Worm (Caenorhabditis elegans): Measurements from ENCODE around the gene B0361.3.

B0361.3 gene

ce11 chrIII:7278491-7278890 lies 2.8 kb upstream of the B0361.3 start:
- TF ChIP-seq ceh-39 (tag; optimal IDR thresholded peaks at IDR 0.05) (no peak), sem-2 (GFP tag; optimal IDR thresholded peaks at IDR 0.05) (no peak), drap-1 (GFP tag; optimal IDR thresholded peaks at IDR 0.05) (no peak), ceh-43 (GFP tag; optimal IDR thresholded peaks at IDR 0.05) (no peak), blmp-1 (tag; optimal IDR thresholded peaks at IDR 0.05) (no peak), nhr-12 (tag; optimal IDR thresholded peaks at IDR 0.05) (no peak), nhr-28 (tag; optimal IDR thresholded peaks at IDR 0.05) (no peak), ztf-11 (tag; optimal IDR thresholded peaks at IDR 0.05) (no peak), ham-2 (GFP tag; optimal IDR thresholded peaks at IDR 0.05) (no peak), mls-2 (tag; optimal IDR thresholded peaks at IDR 0.05) (no peak), sptf-1 (tag; optimal IDR thresholded peaks at IDR 0.05) (no peak), cnd-1 (tag; optimal IDR thresholded peaks at IDR 0.05) (no peak), mep-1 (tag; optimal IDR thresholded peaks at IDR 0.05) (no peak), ces-1 (GFP tag; optimal IDR thresholded peaks at IDR 0.05) (no peak), nhr-237 (tag; optimal IDR thresholded peaks at IDR 0.05) (no peak), elt-1 (tag; optimal IDR thresholded peaks at IDR 0.05; ENCODE audit: borderline replicate concordance, insufficient read depth) (no peak), lsy-2 (tag; optimal IDR thresholded peaks at IDR 0.05) (no peak)

ce11 chrIII:7285783-7286182 lies 4.5 kb downstream of the B0361.3 start, which contains the start of gene pho-5:
TSS of gene pho-5 (minus strand) at chrIII:7285883.
- TF ChIP-seq sem-2 (GFP tag; optimal IDR thresholded peaks at IDR 0.05): no peak
- no peak for TF ChIP-seq nhr-28 (tag; optimal IDR thresholded peaks at IDR 0.05)
- no peak for TF ChIP-seq zip-8 (tag; optimal IDR thresholded peaks at IDR 0.05)
- no peak for TF ChIP-seq ces-1 (GFP tag; optimal IDR thresholded peaks at IDR 0.05)
- no peak for TF ChIP-seq nhr-237 (tag; optimal IDR thresholded peaks at IDR 0.05)
- TF ChIP-seq snpc-4 (tag; optimal IDR thresholded peaks at IDR 0.05): no peak
- TF ChIP-seq mep-1 (tag; optimal IDR thresholded peaks at IDR 0.05): no peak
- TF ChIP-seq hlh-1 (tag; optimal IDR thresholded peaks at IDR 0.05): no peak
- no peak for TF ChIP-seq drap-1 (GFP tag; optimal IDR thresholded peaks at IDR 0.05)
- no peak for TF ChIP-seq mab-5 (tag; optimal IDR thresholded peaks at IDR 0.05)

- TF ChIP-seq nhr-12 (tag; optimal IDR thresholded peaks at IDR 0.05) (no peak), unc-62 (GFP tag; optimal IDR thresholded peaks at IDR 0.05) (no peak)
These were observed 6.2 kb downstream of the B0361.3 start, which contains the start of gene ykt-6 for ce11 chrIII:7287503-7287902. TSS of gene ykt-6 (minus strand) at chrIII:7287603.

ce11 chrIII:7290462-7290861 lies 9.2 kb downstream of the B0361.3 start, which contains the start of gene algn-11:
TSS of gene algn-11 (minus strand) at chrIII:7290562.
- TF ChIP-seq hlh-1 (tag; optimal IDR thresholded peaks at IDR 0.05): no peak
- TF ChIP-seq M03D4.4 (tag; optimal IDR thresholded peaks at IDR 0.05): no peak
- TF ChIP-seq drap-1 (GFP tag; optimal IDR thresholded peaks at IDR 0.05): no peak
- TF ChIP-seq snpc-4 (tag; optimal IDR thresholded peaks at IDR 0.05): no peak

ce11 chrIII:7291216-7291615 lies 10.0 kb downstream of the B0361.3 start:
- TF ChIP-seq ces-1 (GFP tag; optimal IDR thresholded peaks at IDR 0.05) (peak; percentile 70), snpc-4 (tag; optimal IDR thresholded peaks at IDR 0.05) (no peak), lin-13 (tag; optimal IDR thresholded peaks at IDR 0.05) (no peak), ceh-83 (GFP tag; optimal IDR thresholded peaks at IDR 0.05) (no peak), bed-3 (GFP tag; optimal IDR thresholded peaks at IDR 0.05) (no peak), unc-39 (tag; optimal IDR thresholded peaks at IDR 0.05) (no peak)

ce11 chrIII:7292569-7292968 lies 11.3 kb downstream of the B0361.3 start:
- no peak for TF ChIP-seq snpc-4 (tag; optimal IDR thresholded peaks at IDR 0.05)
- TF ChIP-seq blmp-1 (tag; optimal IDR thresholded peaks at IDR 0.05): peak; percentile 59
- no peak for TF ChIP-seq mab-5 (tag; optimal IDR thresholded peaks at IDR 0.05)

ce11 chrIII:7293075-7293684 lies 11.9 kb downstream of the B0361.3 start, which contains the start of gene cwf-19L2:
TSS of gene cwf-19L2 (plus strand) at chrIII:7293634.
- TF ChIP-seq flh-1 (GFP tag; optimal IDR thresholded peaks at IDR 0.05) (no peak), lsy-2 (tag; optimal IDR thresholded peaks at IDR 0.05) (peak; percentile 89), mls-2 (tag; optimal IDR thresholded peaks at IDR 0.05) (no peak), hlh-1 (tag; optimal IDR thresholded peaks at IDR 0.05) (no peak)
